Worm (Caenorhabditis elegans) whole organism, young adult: ENCODE data around the gene W07A12.4.
A peak's percentile ranks its signal among the peaks of the same experiment; 100 is the strongest.

Experiments
- B0261.1 ChIP-seq: sonication (generic microtip); optimal IDR thresholded peaks from 2 replicates; lab custom pipeline; 2016; ENCODE audit warnings: mild to moderate bottlenecking, missing genetic modification characterization, moderate library complexity, missing compliant biosample characterization
- B0336.3 ChIP-seq: fragments of 200-800 bp; sonication (Bioruptor generic); IDR thresholded peaks from 2 replicates; pipeline ENCODE4 v1.3.6; 2022; ENCODE audit warnings: missing genetic modification characterization, missing compliant biosample characterization
- F22D6.2 ChIP-seq: sonication (generic microtip); optimal IDR thresholded peaks from 2 replicates; lab custom pipeline; 2016; ENCODE audit warnings: mild to moderate bottlenecking, missing genetic modification characterization, missing compliant biosample characterization
- F23B12.7 ChIP-seq: sonication (generic microtip); optimal IDR thresholded peaks from 2 replicates; lab custom pipeline; 2017; ENCODE audit warnings: missing genetic modification characterization, mild to moderate bottlenecking, missing compliant biosample characterization, antibody characterized with exemption, moderate library complexity; ENCODE audit not compliant: insufficient read depth
- F33H1.4 ChIP-seq: fragments of 200-800 bp; sonication (Bioruptor generic); IDR thresholded peaks from 2 replicates; pipeline ENCODE4 v1.3.6; 2022; ENCODE audit warnings: missing genetic modification reagents, missing genetic modification characterization, missing compliant biosample characterization
- F37B4.10 ChIP-seq: fragments of 200-800 bp; sonication (Bioruptor generic); IDR thresholded peaks from 2 replicates; pipeline ENCODE4 v1.3.6; 2022; ENCODE audit warnings: missing genetic modification characterization, missing compliant biosample characterization
- K11D2.4 ChIP-seq: fragments of 200-800 bp; sonication (Bioruptor generic); IDR thresholded peaks from 2 replicates; pipeline ENCODE4 v1.3.6; 2022; ENCODE audit warnings: missing genetic modification reagents, missing genetic modification characterization, missing compliant biosample characterization
- T07F8.4 ChIP-seq: sonication (generic microtip); optimal IDR thresholded peaks from 2 replicates; lab custom pipeline; 2016; ENCODE audit warnings: mild to moderate bottlenecking, missing genetic modification characterization, moderate library complexity, missing compliant biosample characterization
- T26A5.8 ChIP-seq: sonication (generic microtip); optimal IDR thresholded peaks from 2 replicates; lab custom pipeline; 2016; ENCODE audit warnings: missing genetic modification characterization, missing compliant biosample characterization
- Y53F4B.3 ChIP-seq: fragments of 200-800 bp; sonication (Bioruptor generic); IDR thresholded peaks from 2 replicates; pipeline ENCODE4 v1.3.6; 2022; ENCODE audit warnings: missing genetic modification reagents, missing genetic modification characterization, missing compliant biosample characterization
- Y56A3A.18 ChIP-seq: fragments of 200-800 bp; sonication (Bioruptor generic); IDR thresholded peaks from 2 replicates; pipeline ENCODE4 v1.3.6; 2022; ENCODE audit warnings: missing genetic modification reagents, missing genetic modification characterization, missing compliant biosample characterization
- Y67H2A.10 ChIP-seq: fragments of 200-800 bp; sonication (Bioruptor generic); conservative IDR thresholded peaks from 2 replicates; pipeline ENCODE4 v1.3.6; 2022; ENCODE audit warnings: missing genetic modification reagents, missing genetic modification characterization, missing compliant biosample characterization
- Y79H2A.3 ChIP-seq: fragments of 200-800 bp; sonication (Bioruptor generic); conservative IDR thresholded peaks from 2 replicates; pipeline ENCODE4 v1.3.6; 2022; ENCODE audit warnings: missing genetic modification reagents, missing genetic modification characterization, missing compliant biosample characterization
- Y95B8A.8 ChIP-seq: fragments of 200-800 bp; sonication (Bioruptor generic); IDR thresholded peaks from 2 replicates; pipeline ENCODE4 v1.3.6; 2022; ENCODE audit warnings: missing genetic modification reagents, missing genetic modification characterization, missing compliant biosample characterization
- atf-7 ChIP-seq: sonication (generic microtip); optimal IDR thresholded peaks from 2 replicates; lab custom pipeline; 2017; ENCODE audit warnings: mild to moderate bottlenecking, missing genetic modification characterization, missing compliant biosample characterization
- attf-5 ChIP-seq: fragments of 200-800 bp; sonication (Bioruptor generic); optimal IDR thresholded peaks from 2 replicates; lab custom pipeline; 2018; ENCODE audit warnings: mild to moderate bottlenecking, missing genetic modification characterization, missing compliant biosample characterization
- ccch-3 ChIP-seq: fragments of 200-800 bp; sonication (Bioruptor generic); optimal IDR thresholded peaks from 2 replicates; lab custom pipeline; 2018; ENCODE audit warnings: mild to moderate bottlenecking, missing genetic modification characterization, missing compliant biosample characterization
- cebp-1 ChIP-seq, 2 experiments: fragments of 200-800 bp in 1 of 2; sonication (Bioruptor generic) in 1 of 2; sonication (generic microtip) in 1 of 2; IDR thresholded peaks in 1 of 2; optimal IDR thresholded peaks in 1 of 2; 2 replicates each; pipeline versions ENCODE4 v1.3.6 to Lab custom; 2017 to 2022; ENCODE audit warnings: missing compliant biosample characterization in 2 of 2, missing genetic modification characterization in 2 of 2, mild to moderate bottlenecking in 1 of 2, missing genetic modification reagents in 1 of 2, moderate library complexity in 1 of 2
- cebp-2 ChIP-seq: fragments of 200-800 bp; sonication (Bioruptor generic); IDR thresholded peaks from 2 replicates; pipeline ENCODE4 v1.3.6; 2022; ENCODE audit warnings: missing genetic modification characterization, missing compliant biosample characterization
- ceh-100 ChIP-seq: fragments of 200-800 bp; sonication (Bioruptor generic); IDR thresholded peaks from 2 replicates; pipeline ENCODE4 v1.3.6; 2022; ENCODE audit warnings: missing genetic modification reagents, missing genetic modification characterization, missing compliant biosample characterization
- ceh-27 ChIP-seq: fragments of 200-800 bp; sonication (Bioruptor generic); optimal IDR thresholded peaks from 2 replicates; lab custom pipeline; 2018; ENCODE audit warnings: mild to moderate bottlenecking, missing genetic modification characterization, moderate library complexity, missing compliant biosample characterization
- ceh-40 ChIP-seq: fragments of 200-800 bp; sonication (Bioruptor generic); IDR thresholded peaks from 2 replicates; pipeline ENCODE4 v1.3.6; 2022; ENCODE audit warnings: missing genetic modification characterization, missing compliant biosample characterization
- ceh-58 ChIP-seq: fragments of 200-800 bp; sonication (Bioruptor generic); IDR thresholded peaks from 2 replicates; pipeline ENCODE4 v1.3.6; 2022; ENCODE audit warnings: missing genetic modification characterization, missing compliant biosample characterization
- dox-1 ChIP-seq: fragments of 200-800 bp; sonication (Bioruptor generic); IDR thresholded peaks from 2 replicates; pipeline ENCODE4 v1.3.6; 2022; ENCODE audit warnings: missing genetic modification reagents, missing genetic modification characterization, missing compliant biosample characterization
- dpl-1 ChIP-seq: fragments of 150-350 bp; optimal IDR thresholded peaks from 2 replicates; lab custom pipeline; 2014; ENCODE audit warnings: missing biosample characterization, missing genetic modification reagents, missing genetic modification characterization
- gei-17 ChIP-seq: fragments of 200-800 bp; sonication (Bioruptor generic); optimal IDR thresholded peaks from 2 replicates; lab custom pipeline; 2018; ENCODE audit warnings: mild to moderate bottlenecking, missing genetic modification characterization, missing compliant biosample characterization
- him-1 ChIP-seq: sonication (generic microtip); optimal IDR thresholded peaks from 2 replicates; lab custom pipeline; 2016; ENCODE audit warnings: missing genotype, missing genetic modification reagents, missing genetic modification characterization, missing compliant biosample characterization
- hlh-26 ChIP-seq: fragments of 200-800 bp; sonication (Bioruptor generic); conservative IDR thresholded peaks from 2 replicates; pipeline ENCODE4 v1.3.6; 2022; ENCODE audit warnings: missing genetic modification reagents, missing genetic modification characterization, missing compliant biosample characterization
- hmg-20 ChIP-seq: fragments of 200-800 bp; sonication (Bioruptor generic); IDR thresholded peaks from 2 replicates; pipeline ENCODE4 v1.3.6; 2022; ENCODE audit warnings: missing genetic modification reagents, missing genetic modification characterization, missing compliant biosample characterization
- hrde-1 ChIP-seq: sonication (generic microtip); optimal IDR thresholded peaks from 2 replicates; lab custom pipeline; 2016; ENCODE audit warnings: missing genetic modification characterization, mild to moderate bottlenecking, missing compliant biosample characterization, moderate library complexity, missing genotype, missing genetic modification reagents, borderline replicate concordance
- hsf-1 ChIP-seq: fragments of 200-800 bp; sonication (Bioruptor generic); IDR thresholded peaks from 2 replicates; pipeline ENCODE4 v1.3.6; 2022; ENCODE audit warnings: missing genetic modification reagents, missing genetic modification characterization, missing compliant biosample characterization
- let-526 ChIP-seq: fragments of 200-800 bp; sonication (Bioruptor generic); IDR thresholded peaks from 2 replicates; pipeline ENCODE4 v1.3.6; 2022; ENCODE audit warnings: missing genetic modification reagents, missing genetic modification characterization, missing compliant biosample characterization
- let-607 ChIP-seq, 2 experiments: fragments of 200-800 bp in 1 of 2; sonication (Bioruptor generic) in 1 of 2; sonication (generic microtip) in 1 of 2; optimal IDR thresholded peaks; 2 replicates each; lab custom pipeline; 2016 to 2018; ENCODE audit warnings: mild to moderate bottlenecking in 2 of 2, missing compliant biosample characterization in 2 of 2, missing genetic modification characterization in 2 of 2, moderate library complexity in 2 of 2, missing genotype in 1 of 2
- madf-3 ChIP-seq: fragments of 200-800 bp; sonication (Bioruptor generic); IDR thresholded peaks from 2 replicates; pipeline ENCODE4 v1.3.6; 2022; ENCODE audit warnings: missing genetic modification reagents, missing genetic modification characterization, missing compliant biosample characterization
- nfya-1 ChIP-seq: sonication (generic microtip); optimal IDR thresholded peaks from 2 replicates; lab custom pipeline; 2017; ENCODE audit warnings: antibody characterized with exemption, missing compliant biosample characterization, missing genetic modification characterization, borderline replicate concordance; ENCODE audit not compliant: insufficient read depth
- nfyb-1 ChIP-seq: fragments of 200-800 bp; sonication (Bioruptor generic); IDR thresholded peaks from 2 replicates; pipeline ENCODE4 v1.3.6; 2022; ENCODE audit warnings: missing genetic modification reagents, missing genetic modification characterization, missing compliant biosample characterization
- nhr-179 ChIP-seq: sonication (generic microtip); optimal IDR thresholded peaks from 2 replicates; lab custom pipeline; 2016; ENCODE audit warnings: mild to moderate bottlenecking, missing genetic modification characterization, missing compliant biosample characterization
- nhr-80 ChIP-seq: sonication (generic microtip); optimal IDR thresholded peaks from 2 replicates; lab custom pipeline; 2016; ENCODE audit warnings: missing genetic modification characterization, missing compliant biosample characterization
- nhr-90 ChIP-seq: sonication (generic microtip); optimal IDR thresholded peaks from 2 replicates; lab custom pipeline; 2016; ENCODE audit warnings: missing genotype, mild to moderate bottlenecking, missing genetic modification characterization, missing compliant biosample characterization
- xnd-1 ChIP-seq: sonication (generic microtip); optimal IDR thresholded peaks from 2 replicates; lab custom pipeline; 2016; ENCODE audit warnings: missing genotype, missing genetic modification reagents, missing genetic modification characterization, missing compliant biosample characterization
- zim-3 ChIP-seq: sonication (generic microtip); optimal IDR thresholded peaks from 2 replicates; lab custom pipeline; 2017; ENCODE audit warnings: mild to moderate bottlenecking, missing genetic modification characterization, moderate library complexity, missing compliant biosample characterization
- ztf-3 ChIP-seq: fragments of 200-800 bp; sonication (Bioruptor generic); optimal IDR thresholded peaks from 2 replicates; lab custom pipeline; 2018; ENCODE audit warnings: mild to moderate bottlenecking, missing genetic modification characterization, missing compliant biosample characterization
- ztf-6 ChIP-seq: fragments of 200-800 bp; sonication (Bioruptor generic); IDR thresholded peaks from 2 replicates; pipeline ENCODE4 v1.3.6; 2022; ENCODE audit warnings: missing genetic modification reagents, missing genetic modification characterization, missing compliant biosample characterization

W07A12.4 gene

DNA sequence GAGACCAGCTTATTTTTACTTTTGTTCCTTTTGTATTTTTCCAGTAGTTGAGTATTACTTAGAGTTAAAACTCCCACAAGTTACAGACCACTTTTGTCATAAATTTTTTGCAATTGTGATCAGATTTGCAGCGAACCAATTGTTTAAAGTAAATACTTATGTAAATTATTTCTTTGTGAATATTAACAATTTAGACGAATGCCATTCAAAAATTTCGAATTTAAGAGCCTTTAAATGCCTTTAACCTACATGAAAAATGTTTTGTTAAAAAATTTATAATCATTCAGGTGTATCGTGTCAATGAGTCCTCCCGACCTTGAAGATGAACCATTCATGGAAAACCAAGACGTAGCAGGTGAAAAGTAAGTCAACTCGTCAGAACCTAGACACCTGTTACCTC, at the start of gene W07A12.4:
Gene W07A12.4 (plus strand): TSS at position 301 of the 400 bp plus-strand sequence.
- TF ChIP-seq let-526 (GFP tag; lab: Robert Waterston, UW) (no peak), ztf-3 (GFP tag; lab: Kevin White, UChicago) (no peak), dpl-1 (GFP tag; lab: Kevin White, UChicago) (no peak), hmg-20 (no peak), ztf-6 (GFP tag; lab: Robert Waterston, UW) (no peak), ceh-58 (GFP tag; lab: Robert Waterston, UW) (no peak), F22D6.2 (no peak), Y67H2A.10 (GFP tag; lab: Robert Waterston, UW) (no peak), atf-7 (tag; lab: Kevin White, UChicago) (no peak), B0261.1 (tag; lab: Kevin White, UChicago) (no peak), zim-3 (tag; lab: Kevin White, UChicago) (no peak), Y79H2A.3 (GFP tag; lab: Robert Waterston, UW) (no peak), Y56A3A.18 (GFP tag; lab: Robert Waterston, UW) (no peak), hlh-26 (GFP tag; lab: Robert Waterston, UW) (no peak), nhr-90 (no peak), T07F8.4 (no peak), nfyb-1 (GFP tag; lab: Robert Waterston, UW) (no peak), gei-17 (GFP tag; lab: Kevin White, UChicago) (no peak), nhr-80 (tag; lab: Kevin White, UChicago) (no peak)

DNA sequence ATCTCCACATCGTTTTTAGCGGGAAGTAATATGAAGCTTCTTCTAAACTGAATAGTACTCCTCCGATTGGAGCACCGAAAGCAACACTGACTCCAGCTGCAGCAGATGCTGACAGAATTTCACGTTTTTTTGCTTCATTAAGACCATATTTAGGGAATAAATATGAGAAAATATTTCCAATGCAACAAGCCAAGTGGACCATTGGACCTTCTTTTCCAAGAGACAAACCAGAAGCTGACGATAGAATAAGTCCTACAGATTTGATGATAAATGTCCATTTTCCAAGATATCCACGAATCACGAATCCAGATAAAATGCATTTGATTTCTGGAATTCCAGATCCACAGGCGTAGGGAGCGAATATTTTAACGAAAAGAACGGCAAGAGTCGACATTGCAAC, 48.8 kb upstream of the W07A12.4 start:
- TF ChIP-seq Y95B8A.8 (GFP tag; lab: Robert Waterston, UW) (no peak), ceh-40 (no peak), attf-5 (GFP tag; lab: Kevin White, UChicago) (no peak), hlh-26 (GFP tag; lab: Robert Waterston, UW) (no peak), B0336.3 (GFP tag; lab: Robert Waterston, UW) (no peak), nfya-1 (no peak)
- TF ChIP-seq, all 124 proteins: peak for 0

DNA sequence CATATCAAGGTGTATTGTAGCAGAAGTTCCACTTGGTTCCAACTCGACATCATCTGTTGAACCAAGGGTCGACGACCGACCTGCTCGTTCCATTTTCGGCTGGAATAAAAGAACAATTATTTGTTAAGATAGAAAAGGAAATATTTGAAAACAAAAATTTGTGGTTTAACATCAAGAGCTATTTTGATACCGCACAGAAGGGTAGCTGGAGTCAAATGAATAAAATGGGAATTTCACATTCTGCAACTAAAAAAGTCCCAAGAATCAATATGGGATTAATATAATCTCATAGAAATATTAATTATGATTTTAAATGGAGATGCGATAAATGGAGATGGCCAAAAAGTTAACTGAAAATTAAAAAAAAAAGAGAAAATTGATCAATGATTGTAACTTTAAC, 47.6 kb upstream of the W07A12.4 start, which contains the start of gene clh-5:
Gene clh-5 (minus strand): TSS at position 101 of the 400 bp plus-strand sequence.
- TF ChIP-seq hsf-1 (GFP tag; lab: Robert Waterston, UW) (no peak), let-607 (tag; optimal IDR thresholded peaks at IDR 0.05; lab: Kevin White, UChicago) (no peak), xnd-1 (no peak), atf-7 (tag; lab: Kevin White, UChicago) (no peak), nhr-90 (no peak)

DNA sequence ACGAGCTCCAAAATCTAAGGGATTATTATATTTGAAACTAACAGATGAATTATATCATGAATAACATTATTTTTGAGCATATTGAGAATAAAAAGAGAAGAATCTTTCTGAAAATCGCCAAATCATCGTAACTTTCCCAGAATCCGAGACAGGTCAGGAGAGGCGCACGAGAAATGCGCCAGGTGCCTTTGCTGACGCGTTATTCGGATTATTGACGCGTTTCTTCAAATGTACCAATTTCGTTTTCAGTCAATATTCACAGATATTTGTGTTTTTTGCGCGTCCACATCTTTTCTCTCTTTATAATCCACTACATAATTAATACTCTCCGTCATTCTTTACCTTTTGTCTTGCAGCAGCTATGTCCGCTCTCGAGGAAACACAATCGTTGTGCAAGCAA, 47.0 kb upstream of the W07A12.4 start, which contains the start of gene T24H10.1:
Gene T24H10.1 (plus strand): TSS at position 355 of the 400 bp plus-strand sequence.
- TF ChIP-seq F23B12.7 (tag; lab: Kevin White, UChicago): peak; percentile 13
- TF ChIP-seq K11D2.4 (GFP tag; lab: Robert Waterston, UW): 0 out of 2 replicates have a peak, but pooled peaks have one; percentile 14
- TF ChIP-seq F33H1.4 (GFP tag; lab: Robert Waterston, UW): peak; percentile 68
- TF ChIP-seq Y53F4B.3: no peak
- no peak for TF ChIP-seq T26A5.8 (tag; lab: Kevin White, UChicago)
- no peak for TF ChIP-seq ccch-3
- no peak for TF ChIP-seq hrde-1 (tag; lab: Kevin White, UChicago)
- TF ChIP-seq madf-3 (GFP tag; lab: Robert Waterston, UW): 0 out of 2 replicates have a peak, but pooled peaks have one; percentile 39
- TF ChIP-seq ceh-58 (GFP tag; lab: Robert Waterston, UW): no peak
- TF ChIP-seq ceh-40: no peak
- no peak for TF ChIP-seq nhr-179
- peak; percentile 17 for TF ChIP-seq ceh-27 (GFP tag; lab: Kevin White, UChicago)
- TF ChIP-seq him-1 (tag; lab: Kevin White, UChicago): peak; percentile 34
- peak; percentile 78 for TF ChIP-seq dox-1 (GFP tag; lab: Robert Waterston, UW)
- 0 out of 2 replicates have a peak, but pooled peaks have one; percentile 36 for TF ChIP-seq ceh-100 (GFP tag; lab: Robert Waterston, UW)
- no peak for TF ChIP-seq Y79H2A.3 (GFP tag; lab: Robert Waterston, UW)
- no peak for TF ChIP-seq F37B4.10 (GFP tag; lab: Robert Waterston, UW)
- no peak for TF ChIP-seq let-607 (tag; optimal IDR thresholded peaks at IDR 0.05; lab: Kevin White, UChicago)
- no peak for TF ChIP-seq cebp-2
- no peak for TF ChIP-seq cebp-1 (GFP tag; IDR thresholded peaks at IDR 0.05; lab: Robert Waterston, UW)
- TF ChIP-seq cebp-1 (tag; optimal IDR thresholded peaks at IDR 0.05; lab: Kevin White, UChicago): peak; percentile 69
